Fruit fly (Drosophila melanogaster): ENCODE measurements around the gene Ir7f.

Ir7f gene

dm6 chrX:7920081-7920688, 36.4 kb upstream of the Ir7f start, which contains the start of the genes hdm and Ykt6 (continued):
- TF ChIP-seq CG31365 (tag; optimal IDR thresholded peaks at IDR 0.05) (peak; percentile 36), Fer1 (GFP tag; optimal IDR thresholded peaks at IDR 0.05) (peak; percentile 79), Optix (GFP tag; IDR thresholded peaks at IDR 0.05) (peak; percentile 85; the same call in 2 of the 3 replicates), Med (GFP tag) (peak; percentile 97), cato (GFP tag; optimal IDR thresholded peaks at IDR 0.05; ENCODE audit: borderline replicate concordance) (peak; percentile 56), H15 (GFP tag; IDR thresholded peaks at IDR 0.05) (peak; percentile 85), CG4360 (GFP tag; IDR thresholded peaks at IDR 0.05) (peak; percentile 44), Oaz (GFP tag; IDR thresholded peaks at IDR 0.05) (0 out of 2 replicates have a peak, but pooled peaks have one; percentile 40), dmrt99B (tag; optimal IDR thresholded peaks at IDR 0.05) (no peak), Pdp1 (GFP tag; optimal IDR thresholded peaks at IDR 0.05) (peak; percentile 78 to 80), CG3065 (GFP tag; optimal IDR thresholded peaks at IDR 0.05) (peak; percentile 38), Usf (GFP tag; optimal IDR thresholded peaks at IDR 0.05) (peak; percentile 27), hth (optimal IDR thresholded peaks at IDR 0.05) (no peak), cwo (GFP tag; optimal IDR thresholded peaks at IDR 0.05) (no peak), MBD-R2 (GFP tag; IDR thresholded peaks at IDR 0.05) (peak; percentile 88), kah (GFP tag; optimal IDR thresholded peaks at IDR 0.05) (no peak), CG10209 (GFP tag; optimal IDR thresholded peaks at IDR 0.05) (peak; percentile 75), CG4730 (GFP tag; IDR thresholded peaks at IDR 0.05) (peak; percentile 77; the same call in 1 of the 2 replicates), CG4328 (GFP tag; optimal IDR thresholded peaks at IDR 0.05) (peak; percentile 9), eve (GFP tag; optimal IDR thresholded peaks at IDR 0.05) (peak in 1 of 2 experiments; percentile 37), yki (optimal IDR thresholded peaks at IDR 0.05) (no peak), lmd (GFP tag; IDR thresholded peaks at IDR 0.05) (no peak; the same call in none of the 2 replicates), wor (GFP tag; IDR thresholded peaks at IDR 0.05) (peak; percentile 62), CG11560 (tag; IDR thresholded peaks at IDR 0.05) (peak; percentile 65; the same call in 2 of the 3 replicates), klu (GFP tag; IDR thresholded peaks at IDR 0.05) (no peak), sd (tag; optimal IDR thresholded peaks at IDR 0.05) (no peak), CG12942 (GFP tag; optimal IDR thresholded peaks at IDR 0.05) (peak; percentile 80), mam (GFP tag; optimal IDR thresholded peaks at IDR 0.05) (peak; percentile 84), CG10366 (GFP tag; IDR thresholded peaks at IDR 0.05) (peak; percentile 70), abd-A (tag; optimal IDR thresholded peaks at IDR 0.05) (no peak), zen (tag; optimal IDR thresholded peaks at IDR 0.05) (peak; percentile 71), CG7839 (tag; optimal IDR thresholded peaks at IDR 0.05) (no peak), HmgD (GFP tag; optimal IDR thresholded peaks at IDR 0.05) (peak; percentile 70), CG9727 (GFP tag; optimal IDR thresholded peaks at IDR 0.05) (peak; percentile 63), inv (GFP tag; IDR thresholded peaks at IDR 0.05; ENCODE audit: partially characterized antibody) (peak; percentile 92), sc (optimal IDR thresholded peaks at IDR 0.05) (no peak), sc (GFP tag; optimal IDR thresholded peaks at IDR 0.05) (no peak), CG15011 (GFP tag; optimal IDR thresholded peaks at IDR 0.05) (no peak), Meics (GFP tag; optimal IDR thresholded peaks at IDR 0.05) (no peak), Doc3 (GFP tag; IDR thresholded peaks at IDR 0.05; ENCODE audit: partially characterized antibody) (peak; percentile 98), org-1 (GFP tag; optimal IDR thresholded peaks at IDR 0.05) (peak; percentile 28), CG30020 (tag; optimal IDR thresholded peaks at IDR 0.05) (peak; percentile 44), rib (GFP tag; IDR thresholded peaks at IDR 0.05) (peak; percentile 78; the same call in 1 of the 2 replicates), CG2199 (GFP tag; IDR thresholded peaks at IDR 0.05) (0 out of 3 replicates have a peak, but pooled peaks have one; percentile 15), crol (GFP tag; IDR thresholded peaks at IDR 0.05) (peak; percentile 57; the same call in 1 of the 2 replicates), Scr (GFP tag; IDR thresholded peaks at IDR 0.05; ENCODE audit: partially characterized antibody) (peak; percentile 97), CHES-1-like (GFP tag; optimal IDR thresholded peaks at IDR 0.05) (peak; percentile 77), cad (GFP tag; optimal IDR thresholded peaks at IDR 0.05) (no peak), CG7745 (tag; optimal IDR thresholded peaks at IDR 0.05) (no peak), btn (GFP tag; optimal IDR thresholded peaks at IDR 0.05) (peak; percentile 23), ara (GFP tag; IDR thresholded peaks at IDR 0.05) (peak; percentile 85)
